Fruit fly (Drosophila melanogaster) whole organism, adult: ENCODE measurements around the gene CG32115.
A peak's percentile ranks its signal among the peaks of the same experiment; 100 is the strongest.

ENCODE experiments used
- CG11617 ChIP-seq: fragments of 200-800 bp; sonication (Bioruptor generic); optimal IDR thresholded peaks from 2 replicates; lab custom pipeline; 2017; ENCODE audit warnings: mild to moderate bottlenecking, missing biosample characterization, missing genetic modification reagents, missing genetic modification characterization
- CG12768 ChIP-seq: fragments of 200-800 bp; sonication (Bioruptor generic); optimal IDR thresholded peaks from 2 replicates; lab custom pipeline; 2017; ENCODE audit warnings: missing biosample characterization, missing genetic modification characterization, mild to moderate bottlenecking, moderate library complexity, missing genetic modification reagents
- CG14711 ChIP-seq: fragments of 200-800 bp; sonication (Bioruptor generic); optimal IDR thresholded peaks from 2 replicates; lab custom pipeline; 2018; ENCODE audit warnings: missing biosample characterization, mild to moderate bottlenecking, missing genetic modification characterization, moderate library complexity
- CG1620 ChIP-seq: fragments of 200-800 bp; sonication (Bioruptor generic); optimal IDR thresholded peaks from 2 replicates; lab custom pipeline; 2016; ENCODE audit warnings: missing biosample characterization, missing genetic modification characterization
- CG33017 ChIP-seq: fragments of 200-800 bp; sonication (Bioruptor generic); optimal IDR thresholded peaks from 2 replicates; lab custom pipeline; 2018; ENCODE audit warnings: missing biosample characterization, mild to moderate bottlenecking, missing genetic modification characterization, moderate library complexity
- CG5204 ChIP-seq: fragments of 200-800 bp; sonication (Bioruptor generic); optimal IDR thresholded peaks from 2 replicates; lab custom pipeline; 2016; ENCODE audit warnings: missing biosample characterization, missing genetic modification characterization
- CG7045 ChIP-seq: fragments of 200-800 bp; sonication (Bioruptor generic); optimal IDR thresholded peaks from 2 replicates; lab custom pipeline; 2017; ENCODE audit warnings: missing biosample characterization, mild to moderate bottlenecking, missing genetic modification characterization
- CG7101 ChIP-seq: fragments of 200-800 bp; sonication (Bioruptor generic); optimal IDR thresholded peaks from 2 replicates; lab custom pipeline; 2018; ENCODE audit warnings: missing biosample characterization, mild to moderate bottlenecking, missing genetic modification characterization, moderate library complexity
- Clk ChIP-seq: fragments of 200-800 bp; sonication (Bioruptor generic); optimal IDR thresholded peaks from 2 replicates; lab custom pipeline; 2017; ENCODE audit warnings: missing biosample characterization, missing genetic modification characterization
- Crg-1 ChIP-seq: fragments of 200-800 bp; sonication (Bioruptor generic); optimal IDR thresholded peaks from 2 replicates; lab custom pipeline; 2016; ENCODE audit warnings: missing biosample characterization, missing genetic modification characterization
- Hr96 ChIP-seq: fragments of 200-800 bp; sonication (Bioruptor generic); optimal IDR thresholded peaks from 2 replicates; lab custom pipeline; 2016; ENCODE audit warnings: missing biosample characterization, missing genetic modification characterization
- Mnt ChIP-seq: fragments of 200-800 bp; sonication (Bioruptor generic); optimal IDR thresholded peaks from 2 replicates; lab custom pipeline; 2016; ENCODE audit warnings: missing biosample characterization, mild to moderate bottlenecking, missing genetic modification characterization
- bab1 ChIP-seq: fragments of 200-800 bp; sonication (Bioruptor generic); optimal IDR thresholded peaks from 3 replicates; lab custom pipeline; 2019; ENCODE audit warnings: missing biosample characterization, mild to moderate bottlenecking, missing genetic modification characterization, moderate library complexity
- cic ChIP-seq: fragments of 200-800 bp; sonication (Bioruptor generic); optimal IDR thresholded peaks from 2 replicates; lab custom pipeline; 2017; ENCODE audit warnings: missing biosample characterization, mild to moderate bottlenecking, missing genetic modification characterization, moderate library complexity
- cnc ChIP-seq, 2 experiments: fragments of >200 bp; optimal IDR thresholded peaks; 2 replicates each; lab custom pipeline; 2017
- kay ChIP-seq: fragments of 200-800 bp; sonication (Bioruptor generic); peaks from one replicate; lab custom pipeline; 2016; ENCODE audit warnings: missing biosample characterization, missing genetic modification characterization, borderline replicate concordance
- ovo ChIP-seq: fragments of 200-800 bp; sonication (Bioruptor generic); optimal IDR thresholded peaks from 2 replicates; lab custom pipeline; 2016; ENCODE audit warnings: missing biosample characterization, missing genetic modification characterization
- pad ChIP-seq: fragments of 200-800 bp; sonication (Bioruptor generic); optimal IDR thresholded peaks from 3 replicates; lab custom pipeline; 2017; ENCODE audit warnings: missing biosample characterization, missing genetic modification characterization, mild to moderate bottlenecking, moderate library complexity, missing genetic modification reagents
- tj ChIP-seq: fragments of 200-800 bp; sonication (Bioruptor generic); optimal IDR thresholded peaks from 3 replicates; lab custom pipeline; 2017; ENCODE audit warnings: missing biosample characterization, mild to moderate bottlenecking, missing genetic modification characterization, moderate library complexity
- toe ChIP-seq: fragments of 200-800 bp; sonication (Bioruptor generic); optimal IDR thresholded peaks from 2 replicates; lab custom pipeline; 2016; ENCODE audit warnings: missing biosample characterization, missing genetic modification characterization

CG32115 gene

DNA sequence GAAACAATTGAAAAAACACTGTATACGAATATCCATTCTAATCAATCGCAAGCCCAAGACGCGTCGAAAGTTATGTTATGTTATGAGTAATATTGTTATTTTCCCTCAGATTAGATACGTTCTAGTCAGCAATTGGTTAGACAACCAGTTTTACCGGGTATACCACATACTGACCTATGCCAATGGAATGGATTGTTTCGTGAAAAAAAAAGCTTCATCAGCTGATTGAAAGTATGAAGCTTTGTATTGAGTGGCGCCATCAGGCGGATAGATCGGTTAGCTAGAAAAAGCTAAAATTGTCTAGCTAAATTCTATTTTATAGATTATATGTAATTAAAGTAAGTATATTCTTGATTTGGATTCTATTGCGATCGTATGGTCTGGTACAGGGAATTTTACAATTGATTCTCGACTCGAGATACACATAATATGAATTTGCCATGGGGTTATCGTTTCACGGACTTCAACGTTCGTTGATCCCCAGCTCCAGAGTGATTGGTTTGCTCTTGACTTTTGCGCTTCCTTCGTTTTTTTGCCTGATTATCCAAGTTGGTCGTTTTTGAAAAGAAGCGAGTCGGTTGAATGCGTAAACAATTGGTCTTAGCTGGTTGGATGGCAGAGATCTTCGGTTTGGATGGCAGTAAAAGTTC is 10.7 kb downstream of the CG32115 start, which contains the start of gene CG12520:
Gene CG12520 (minus strand): TSS at position 159 of the 650 bp plus-strand sequence.
- TF ChIP-seq kay (GFP tag; lab: Kevin White, UChicago) = peak; percentile 89
- TF ChIP-seq CG7045 (GFP tag; lab: Kevin White, UChicago) = no peak
- peak; percentile 10 for TF ChIP-seq bab1

DNA sequence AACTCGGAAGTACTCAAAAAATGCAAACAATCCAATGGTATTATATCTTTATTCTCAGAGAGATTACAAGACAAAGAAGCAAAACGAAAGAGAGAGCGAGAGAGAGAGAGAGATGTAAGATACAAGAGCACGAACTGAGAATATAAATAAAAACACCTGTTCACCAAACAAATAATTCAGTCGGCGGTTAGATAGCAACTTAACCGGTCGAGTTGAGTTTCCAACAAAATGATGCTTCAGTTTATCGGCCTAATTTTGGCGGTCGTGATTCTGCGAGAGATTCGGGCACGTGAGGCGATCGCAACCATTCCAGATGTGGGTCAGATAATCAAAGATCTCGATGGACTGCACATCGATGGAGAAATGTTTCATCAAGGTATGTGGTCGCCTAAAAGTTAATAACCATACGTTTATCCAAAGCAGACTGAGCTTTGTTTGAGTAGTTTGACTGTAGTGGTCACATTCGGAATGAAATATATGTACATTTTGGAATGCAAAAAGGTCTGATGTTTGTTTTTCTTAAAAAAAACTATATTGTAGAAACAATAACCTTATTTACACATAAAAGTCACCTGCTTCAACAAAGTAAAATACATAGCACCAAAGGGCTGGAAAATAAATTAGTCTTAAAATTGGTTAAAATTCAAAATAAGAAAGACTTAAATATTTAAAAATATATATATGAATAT is 20.8 kb downstream of the CG32115 start, which contains the start of gene CG14118:
Gene CG14118 (plus strand): TSS at position 174 of the 689 bp plus-strand sequence.
- no peak for TF ChIP-seq pad (GFP tag; lab: Kevin White, UChicago)
- no peak for TF ChIP-seq CG5204
- TF ChIP-seq CG7045 (GFP tag; lab: Kevin White, UChicago) = no peak
- TF ChIP-seq Mnt = no peak
- no peak for TF ChIP-seq toe (GFP tag; lab: Kevin White, UChicago)

dm6 chr3L:12889353-12889820 is 24.1 kb downstream of the CG32115 start, which contains the start of gene CG43894:
Gene CG43894 (plus strand): TSS chr3L:12889770.
- TF ChIP-seq CG1620 (GFP tag; lab: Kevin White, UChicago) = no peak
- peak; percentile 9 for TF ChIP-seq Clk (GFP tag; lab: Kevin White, UChicago)
- no peak for TF ChIP-seq Hr96 (GFP tag; lab: Kevin White, UChicago)
- peak; percentile 28 for TF ChIP-seq CG5204
- no peak for TF ChIP-seq bab1
- peak; percentile 25 for TF ChIP-seq CG11617 (GFP tag; lab: Kevin White, UChicago)
- no peak for TF ChIP-seq CG7101 (tag; lab: Kevin White, UChicago)
- peak; percentile 20 for TF ChIP-seq CG33017 (tag; lab: Kevin White, UChicago)
- no peak for TF ChIP-seq tj
- TF ChIP-seq cnc (optimal IDR thresholded peaks at IDR 0.05; lab: Kevin White, UChicago) = peak in 1 of 2 experiments; percentile 60
- TF ChIP-seq CG12768 (GFP tag; lab: Kevin White, UChicago) = peak; percentile 32
- peak; percentile 21 for TF ChIP-seq Mnt
- TF ChIP-seq Crg-1 (GFP tag; lab: Kevin White, UChicago) = no peak
- no peak for TF ChIP-seq pad (GFP tag; lab: Kevin White, UChicago)
- peak; percentile 82 for TF ChIP-seq cic (GFP tag; lab: Kevin White, UChicago)
- TF ChIP-seq toe (GFP tag; lab: Kevin White, UChicago) = no peak
- peak; percentile 1 for TF ChIP-seq CG14711 (tag; lab: Kevin White, UChicago)
- no peak for TF ChIP-seq ovo
- TF ChIP-seq kay (GFP tag; lab: Kevin White, UChicago) = peak; percentile 93
- TF ChIP-seq CG7045 (GFP tag; lab: Kevin White, UChicago) = peak; percentile 44

DNA sequence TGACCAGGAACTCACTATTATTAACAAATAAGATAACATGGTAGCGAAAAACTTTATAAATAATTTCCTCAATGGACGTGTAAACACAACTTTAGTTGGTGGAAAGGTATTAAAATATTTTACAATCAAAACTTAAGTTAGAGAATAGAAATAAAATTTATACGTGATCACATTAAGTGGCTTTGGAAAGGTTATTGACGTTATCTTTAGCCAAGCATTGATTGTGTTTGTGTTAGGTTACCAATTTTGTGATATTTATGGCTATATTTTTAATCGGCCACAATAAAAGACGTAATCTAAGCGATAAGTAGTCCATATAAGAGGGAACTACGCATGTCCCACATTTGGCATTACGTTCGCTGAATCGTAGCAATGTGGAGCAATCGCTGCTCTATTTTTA is 28.8 kb downstream of the CG32115 start, which contains the start of gene CG14120:
Gene CG14120 (plus strand): TSS at position 360 of the 400 bp plus-strand sequence.
- TF ChIP-seq CG11617 (GFP tag; lab: Kevin White, UChicago) (peak; percentile 4), cic (GFP tag; lab: Kevin White, UChicago) (peak; percentile 67), CG12768 (GFP tag; lab: Kevin White, UChicago) (no peak), CG5204 (no peak), pad (GFP tag; lab: Kevin White, UChicago) (no peak), CG1620 (GFP tag; lab: Kevin White, UChicago) (no peak), CG33017 (tag; lab: Kevin White, UChicago) (no peak), kay (GFP tag; lab: Kevin White, UChicago) (peak; percentile 63)

- TF ChIP-seq CG7101 (tag; lab: Kevin White, UChicago) = no peak
- TF ChIP-seq CG1620 (GFP tag; lab: Kevin White, UChicago) = no peak
- TF ChIP-seq pad (GFP tag; lab: Kevin White, UChicago) = no peak
- TF ChIP-seq CG12768 (GFP tag; lab: Kevin White, UChicago) = no peak
- TF ChIP-seq CG11617 (GFP tag; lab: Kevin White, UChicago) = no peak
- no peak for TF ChIP-seq tj
- TF ChIP-seq CG33017 (tag; lab: Kevin White, UChicago) = no peak
- no peak for TF ChIP-seq CG7045 (GFP tag; lab: Kevin White, UChicago)
- no peak for TF ChIP-seq CG5204
These were observed 39.2 kb downstream of the CG32115 start for dm6 chr3L:12874211-12874610.

DNA sequence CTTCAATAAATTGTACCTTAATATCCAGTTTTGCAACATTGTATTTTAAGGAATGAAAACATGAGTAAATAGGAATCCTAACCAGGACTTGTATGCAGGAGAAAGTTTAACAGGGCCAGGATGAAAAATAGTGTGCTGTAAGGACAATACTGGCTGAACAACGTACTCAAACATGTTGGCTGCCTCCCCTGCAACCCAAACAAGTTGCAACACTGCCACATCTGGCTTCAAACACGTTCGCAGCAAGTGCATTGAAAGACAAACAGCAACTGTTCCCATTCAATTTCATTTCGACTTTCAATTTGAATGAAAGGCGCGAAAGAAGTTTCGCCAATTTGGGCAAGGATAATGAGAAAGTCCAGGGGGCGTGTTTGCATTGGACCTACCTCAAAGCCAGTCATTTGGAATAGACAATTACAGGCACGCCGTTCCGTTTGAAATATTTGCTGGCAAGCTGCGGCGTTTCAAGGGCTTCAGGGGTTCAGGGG is 45.4 kb downstream of the CG32115 start:
- TF ChIP-seq pad (GFP tag; lab: Kevin White, UChicago) = peak; percentile 67
- no peak for TF ChIP-seq bab1

- TF ChIP-seq CG1620 (GFP tag; lab: Kevin White, UChicago) (no peak), cic (GFP tag; lab: Kevin White, UChicago) (no peak), kay (GFP tag; lab: Kevin White, UChicago) (no peak), Mnt (no peak), ovo (no peak), CG7045 (GFP tag; lab: Kevin White, UChicago) (no peak), CG33017 (tag; lab: Kevin White, UChicago) (no peak), Crg-1 (GFP tag; lab: Kevin White, UChicago) (no peak), pad (GFP tag; lab: Kevin White, UChicago) (no peak), toe (GFP tag; lab: Kevin White, UChicago) (no peak), tj (no peak), Clk (GFP tag; lab: Kevin White, UChicago) (no peak)
These were observed 49.0 kb downstream of the CG32115 start for dm6 chr3L:12864472-12864871.
